Fruit fly (Drosophila melanogaster): ENCODE measurements around the gene Zaf1.

The Zaf1 gene

DNA sequence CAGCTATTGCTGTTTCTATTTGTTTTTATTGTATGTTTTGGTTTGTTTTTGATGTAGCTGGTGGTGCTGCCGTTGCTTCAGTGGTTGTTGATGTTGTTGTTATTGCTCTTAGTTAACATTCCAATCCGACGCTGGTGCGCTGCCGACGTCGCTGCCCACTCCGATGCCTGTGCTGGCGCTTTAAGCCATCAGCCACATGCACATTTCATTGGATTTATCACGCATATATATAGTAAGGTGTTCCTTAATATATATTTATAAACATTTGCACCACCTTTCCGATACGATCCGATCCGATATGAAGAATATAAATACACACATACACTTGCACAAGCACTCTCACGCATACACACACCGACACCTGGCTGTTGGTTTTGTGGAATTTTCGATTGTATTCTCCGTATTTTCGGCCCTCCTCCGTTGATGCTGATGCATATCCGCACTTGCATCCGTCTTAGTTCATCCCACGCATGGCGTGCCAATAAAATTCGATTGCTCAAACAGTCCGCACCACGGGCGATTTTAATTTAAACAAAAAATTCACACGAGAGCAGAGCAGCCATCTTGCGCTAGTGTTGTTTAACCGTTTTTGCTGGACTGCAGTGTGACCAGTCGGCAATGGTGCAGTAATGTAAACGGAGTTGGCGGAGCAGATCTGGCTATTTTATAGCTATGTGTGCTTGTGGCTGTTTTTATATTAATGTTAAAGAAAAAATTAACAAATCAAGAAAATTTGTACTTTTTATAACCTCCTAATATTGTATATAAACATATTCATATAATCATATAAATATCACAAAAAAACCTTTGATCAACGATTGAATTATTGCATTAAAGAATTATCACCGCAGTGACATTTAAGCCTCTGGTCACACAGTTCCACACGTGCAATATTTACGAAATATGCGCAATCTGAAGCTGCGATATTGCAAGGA is 24.9 kb upstream of the Zaf1 start, which contains the start of the genes Csk and Elp1 (continued):
- TF ChIP-seq Hr38 (GFP tag; optimal IDR thresholded peaks at IDR 0.05) (no peak), Hr4 (GFP tag; optimal IDR thresholded peaks at IDR 0.05) (peak; percentile 45), Ets21C (GFP tag; optimal IDR thresholded peaks at IDR 0.05) (peak; percentile 13), fkh (GFP tag; optimal IDR thresholded peaks at IDR 0.05) (peak; percentile 75), CG8319 (GFP tag; optimal IDR thresholded peaks at IDR 0.05) (peak; percentile 45), Met (GFP tag; optimal IDR thresholded peaks at IDR 0.05) (peak; percentile 60), dac (GFP tag; optimal IDR thresholded peaks at IDR 0.05) (peak; percentile 3), CG8632 (GFP tag; optimal IDR thresholded peaks at IDR 0.05) (no peak), net (GFP tag; optimal IDR thresholded peaks at IDR 0.05) (peak; percentile 23), CG16779 (tag; optimal IDR thresholded peaks at IDR 0.05) (no peak), OdsH (GFP tag; optimal IDR thresholded peaks at IDR 0.05) (peak; percentile 58), lz (GFP tag; optimal IDR thresholded peaks at IDR 0.05) (peak; percentile 45), CG11294 (GFP tag; IDR thresholded peaks at IDR 0.05) (no peak), CG15336 (GFP tag; IDR thresholded peaks at IDR 0.05) (no peak), CG31627 (GFP tag; optimal IDR thresholded peaks at IDR 0.05) (peak; percentile 38), fd59A (GFP tag; optimal IDR thresholded peaks at IDR 0.05) (peak; percentile 9), CG8119 (GFP tag; IDR thresholded peaks at IDR 0.05) (no peak), eg (GFP tag; IDR thresholded peaks at IDR 0.05) (peak; percentile 37; the same call in 1 of the 3 replicates), Sox102F (GFP tag; optimal IDR thresholded peaks at IDR 0.05) (peak; percentile 57), CG6792 (GFP tag; optimal IDR thresholded peaks at IDR 0.05) (peak; percentile 12), CG10631 (GFP tag; optimal IDR thresholded peaks at IDR 0.05) (peak; percentile 48), CG10669 (GFP tag; optimal IDR thresholded peaks at IDR 0.05) (peak; percentile 1), CG9139 (GFP tag; optimal IDR thresholded peaks at IDR 0.05) (no peak), CG11762 (GFP tag; optimal IDR thresholded peaks at IDR 0.05; ENCODE audit: insufficient read depth) (no peak), CG6808 (GFP tag; optimal IDR thresholded peaks at IDR 0.05) (peak; percentile 6)

DNA sequence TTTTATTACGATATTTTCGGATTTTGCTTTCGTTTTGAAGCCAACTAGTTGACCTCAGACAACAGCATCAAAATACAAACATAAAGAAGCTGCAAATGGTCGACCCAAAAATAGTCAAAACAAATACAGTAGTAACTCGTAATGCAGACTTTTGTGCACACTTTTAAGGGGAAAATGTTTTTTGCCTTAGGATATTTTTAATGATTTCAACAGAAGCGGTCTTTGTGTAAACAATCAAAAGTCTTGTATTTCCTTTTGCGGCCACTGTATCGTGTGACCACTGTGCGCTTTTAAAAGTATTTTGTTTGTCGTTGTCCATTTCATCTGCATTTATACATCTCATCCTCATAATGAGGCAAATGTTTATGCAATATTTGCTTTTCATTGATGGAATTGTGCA is 24.0 kb upstream of the Zaf1 start:
- TF ChIP-seq fd59A (GFP tag; optimal IDR thresholded peaks at IDR 0.05) (peak; percentile 70), Sox102F (GFP tag; optimal IDR thresholded peaks at IDR 0.05) (peak; percentile 88), CG6854 (GFP tag; optimal IDR thresholded peaks at IDR 0.05) (peak; percentile 52), pdm3 (GFP tag; optimal IDR thresholded peaks at IDR 0.05) (peak; percentile 91), CG11762 (GFP tag; optimal IDR thresholded peaks at IDR 0.05; ENCODE audit: insufficient read depth) (peak; percentile 83), cyc (GFP tag; optimal IDR thresholded peaks at IDR 0.05) (peak; percentile 94), Gug (GFP tag; IDR thresholded peaks at IDR 0.05) (peak; percentile 83), fd85E (GFP tag; optimal IDR thresholded peaks at IDR 0.05) (peak; percentile 59), CG11294 (GFP tag; IDR thresholded peaks at IDR 0.05) (peak; percentile 81), spab (GFP tag; optimal IDR thresholded peaks at IDR 0.05) (peak; percentile 55), svp (GFP tag) (peak; percentile 94), CG3919 (GFP tag; optimal IDR thresholded peaks at IDR 0.05) (peak; percentile 90), salr (GFP tag; optimal IDR thresholded peaks at IDR 0.05) (peak; percentile 66 to 71), Eip75B (GFP tag; optimal IDR thresholded peaks at IDR 0.05) (peak; percentile 82), eg (GFP tag; IDR thresholded peaks at IDR 0.05) (peak; percentile 94), CG6792 (GFP tag; optimal IDR thresholded peaks at IDR 0.05) (peak; percentile 85), net (GFP tag; optimal IDR thresholded peaks at IDR 0.05) (peak; percentile 86), CG7368 (GFP tag; optimal IDR thresholded peaks at IDR 0.05) (peak; percentile 87), CG8632 (GFP tag; optimal IDR thresholded peaks at IDR 0.05) (peak; percentile 80), Blimp-1 (GFP tag; optimal IDR thresholded peaks at IDR 0.05) (peak; percentile 74), Sox15 (GFP tag; optimal IDR thresholded peaks at IDR 0.05) (peak; percentile 90), CG6163 (GFP tag; IDR thresholded peaks at IDR 0.05) (peak; percentile 94), acj6 (GFP tag; optimal IDR thresholded peaks at IDR 0.05) (peak; percentile 90), Lpt (GFP tag; optimal IDR thresholded peaks at IDR 0.05) (peak; percentile 73), Eip93F (GFP tag; optimal IDR thresholded peaks at IDR 0.05) (no peak), CG15336 (GFP tag; IDR thresholded peaks at IDR 0.05) (peak; percentile 86), CG34406 (GFP tag; optimal IDR thresholded peaks at IDR 0.05) (peak; percentile 81), Smox (GFP tag; optimal IDR thresholded peaks at IDR 0.05) (peak; percentile 85), fkh (GFP tag; optimal IDR thresholded peaks at IDR 0.05) (peak; percentile 68), Hr38 (GFP tag; optimal IDR thresholded peaks at IDR 0.05) (peak; percentile 61), ss (GFP tag; optimal IDR thresholded peaks at IDR 0.05) (peak in 1 of 2 experiments; percentile 53), CG6808 (GFP tag; optimal IDR thresholded peaks at IDR 0.05) (peak; percentile 73), CG3032 (tag; optimal IDR thresholded peaks at IDR 0.05) (peak; percentile 77), CG11902 (GFP tag; optimal IDR thresholded peaks at IDR 0.05) (peak; percentile 89)
